In genomic region chrX:3733321-3733720, ce11 we compare ENCODE assay signal across 2 worm cellular contexts.
TF ChIP-seq lines count a peak whose summit lies in the region.

No protein-coding gene starts in this region.

TF ChIP-seq in whole organism, L1 larva, 84 proteins besides CTCF, POLR2A, EP300 and RAD21 (continued from another document):
- TF ChIP-seq aha-1 (tag; optimal IDR thresholded peaks at IDR 0.05; lab: Kevin White, UChicago) (no peak), elt-2 (tag; optimal IDR thresholded peaks at IDR 0.05; lab: Kevin White, UChicago) (no peak), sptf-1 (tag; optimal IDR thresholded peaks at IDR 0.05; lab: Kevin White, UChicago) (no peak)

TF ChIP-seq in whole organism, L4 larva, 104 proteins besides CTCF, POLR2A, EP300 and RAD21 (continued from another document):
- TF ChIP-seq tra-1 (GFP tag; IDR thresholded peaks at IDR 0.05; lab: Robert Waterston, UW) (peak; percentile 15; the same call in 1 of the 2 replicates), hmg-1.1 (GFP tag; IDR thresholded peaks at IDR 0.05; lab: Robert Waterston, UW) (no peak), set-16 (GFP tag; IDR thresholded peaks at IDR 0.05; lab: Robert Waterston, UW) (peak; percentile 91), ceh-44 (GFP tag; IDR thresholded peaks at IDR 0.05; lab: Robert Waterston, UW) (no peak), jun-1 (tag; optimal IDR thresholded peaks at IDR 0.05; lab: Kevin White, UChicago) (no peak), lsy-2 (tag; optimal IDR thresholded peaks at IDR 0.05; lab: Kevin White, UChicago) (no peak), pha-4 (GFP tag; IDR thresholded peaks at IDR 0.05; lab: Robert Waterston, UW) (no peak), pha-4 (tag; optimal IDR thresholded peaks at IDR 0.05; lab: Kevin White, UChicago) (no peak), nhr-25 (tag; optimal IDR thresholded peaks at IDR 0.05; lab: Kevin White, UChicago; ENCODE audit: borderline replicate concordance, insufficient read depth) (no peak), nhr-42 (GFP tag; IDR thresholded peaks at IDR 0.05; lab: Robert Waterston, UW) (no peak), vab-7 (GFP tag; IDR thresholded peaks at IDR 0.05; lab: Robert Waterston, UW) (0 out of 2 replicates have a peak, but pooled peaks have one; percentile 15), duxl-1 (tag; optimal IDR thresholded peaks at IDR 0.05; lab: Kevin White, UChicago; ENCODE audit: poor library complexity) (no peak), lir-3 (tag; optimal IDR thresholded peaks at IDR 0.05; lab: Kevin White, UChicago) (no peak), nhr-28 (tag; optimal IDR thresholded peaks at IDR 0.05; lab: Kevin White, UChicago) (no peak), F49E8.2 (tag; optimal IDR thresholded peaks at IDR 0.05; lab: Kevin White, UChicago; ENCODE audit: borderline replicate concordance) (no peak), hlh-11 (tag; optimal IDR thresholded peaks at IDR 0.05; lab: Kevin White, UChicago) (peak; percentile 50), daf-8 (GFP tag; IDR thresholded peaks at IDR 0.05; lab: Robert Waterston, UW) (no peak), ceh-32 (tag; optimal IDR thresholded peaks at IDR 0.05; lab: Kevin White, UChicago; ENCODE audit: poor library complexity) (no peak), unc-130 (GFP tag; optimal IDR thresholded peaks at IDR 0.05; lab: Kevin White, UChicago) (no peak), T26A8.4 (GFP tag; IDR thresholded peaks at IDR 0.05; lab: Robert Waterston, UW) (no peak), hif-1 (tag; optimal IDR thresholded peaks at IDR 0.05; lab: Kevin White, UChicago) (no peak)
